Worm (Caenorhabditis elegans) whole organism, L2 larva: ENCODE measurements around the gene F55C12.19.
A peak's percentile ranks its signal among the peaks of the same experiment; 100 is the strongest.

Experiments
- R02D3.7 ChIP-seq: fragments of 150-350 bp; optimal IDR thresholded peaks from 2 replicates; lab custom pipeline; 2014; ENCODE audit warnings: missing biosample characterization, missing genetic modification characterization
- Y55F3AM.14 ChIP-seq: fragments of 200-800 bp; sonication (Bioruptor generic); optimal IDR thresholded peaks from 2 replicates; lab custom pipeline; 2018; ENCODE audit warnings: mild to moderate bottlenecking, missing genetic modification characterization, missing compliant biosample characterization
- alr-1 ChIP-seq: fragments of 150-350 bp; optimal IDR thresholded peaks from 2 replicates; lab custom pipeline; 2014; ENCODE audit warnings: missing biosample characterization, missing genetic modification characterization
- aly-2 ChIP-seq: fragments of 150-350 bp; optimal IDR thresholded peaks from 2 replicates; lab custom pipeline; 2014; ENCODE audit warnings: missing biosample characterization, missing genetic modification characterization
- blmp-1 ChIP-seq: sonication (generic microtip); optimal IDR thresholded peaks from 2 replicates; lab custom pipeline; 2017; ENCODE audit warnings: missing genetic modification characterization, mild to moderate bottlenecking, missing compliant biosample characterization, antibody characterized with exemption, moderate library complexity; ENCODE audit not compliant: insufficient read depth
- ceh-16 ChIP-seq: fragments of 150-350 bp; optimal IDR thresholded peaks from 2 replicates; lab custom pipeline; 2014; ENCODE audit warnings: missing biosample characterization, missing genetic modification characterization
- ceh-82 ChIP-seq: fragments of 150-350 bp; optimal IDR thresholded peaks from 2 replicates; lab custom pipeline; 2014; ENCODE audit warnings: missing biosample characterization, missing genetic modification characterization
- crh-2 ChIP-seq: sonication (generic microtip); optimal IDR thresholded peaks from 2 replicates; lab custom pipeline; 2017; ENCODE audit warnings: missing biosample characterization, missing genetic modification characterization
- dmd-4 ChIP-seq: sonication (generic microtip); optimal IDR thresholded peaks from 2 replicates; lab custom pipeline; 2017; ENCODE audit warnings: missing biosample characterization, missing genetic modification characterization
- egl-27 ChIP-seq: sonication (generic microtip); optimal IDR thresholded peaks from 3 replicates; lab custom pipeline; 2017; ENCODE audit warnings: missing biosample characterization, missing genetic modification reagents, missing genetic modification characterization
- elt-1 ChIP-seq: fragments of 150-350 bp; optimal IDR thresholded peaks from 2 replicates; lab custom pipeline; 2014; ENCODE audit warnings: missing biosample characterization, missing genetic modification characterization
- fos-1 ChIP-seq: fragments of 150-350 bp; optimal IDR thresholded peaks from 2 replicates; lab custom pipeline; 2014; ENCODE audit warnings: missing biosample characterization, missing genetic modification characterization
- gmeb-1 ChIP-seq: fragments of 150-350 bp; optimal IDR thresholded peaks from 2 replicates; lab custom pipeline; 2014; ENCODE audit warnings: missing biosample characterization, missing genetic modification characterization
- lin-11 ChIP-seq: fragments of 150-350 bp; sonication (generic microtip); optimal IDR thresholded peaks from 2 replicates; lab custom pipeline; 2014; ENCODE audit warnings: missing biosample characterization, missing genetic modification characterization, inconsistent platforms, mixed read lengths
- lin-13 ChIP-seq: fragments of 150-350 bp; optimal IDR thresholded peaks from 2 replicates; lab custom pipeline; 2014; ENCODE audit warnings: missing biosample characterization, missing genetic modification reagents, missing genetic modification characterization
- lin-39 ChIP-seq: fragments of 150-350 bp; optimal IDR thresholded peaks from 2 replicates; lab custom pipeline; 2014; ENCODE audit warnings: missing biosample characterization, missing genetic modification reagents, missing genetic modification characterization
- lsy-2 ChIP-seq, 2 experiments: fragments of 150-350 bp in 1 of 2; sonication (generic microtip) in 1 of 2; optimal IDR thresholded peaks; 2 replicates each; lab custom pipeline; 2014 to 2017; ENCODE audit warnings: missing biosample characterization in 2 of 2, missing genetic modification characterization in 2 of 2
- mbf-1 ChIP-seq: sonication (generic microtip); optimal IDR thresholded peaks from 2 replicates; lab custom pipeline; 2017; ENCODE audit warnings: missing biosample characterization, missing genetic modification characterization
- mdl-1 ChIP-seq, 2 experiments: fragments of 150-350 bp in 1 of 2; sonication (generic microtip) in 1 of 2; optimal IDR thresholded peaks; 2 replicates each; lab custom pipeline; 2017; ENCODE audit warnings: missing biosample characterization in 2 of 2, missing genetic modification characterization in 2 of 2
- nhr-10 ChIP-seq: sonication (generic microtip); optimal IDR thresholded peaks from 2 replicates; lab custom pipeline; 2017; ENCODE audit warnings: missing biosample characterization, missing genetic modification characterization
- nhr-12 ChIP-seq: fragments of 150-350 bp; optimal IDR thresholded peaks from 2 replicates; lab custom pipeline; 2014; ENCODE audit warnings: missing biosample characterization, missing genetic modification characterization
- nhr-129 ChIP-seq: fragments of 150-350 bp; optimal IDR thresholded peaks from 2 replicates; lab custom pipeline; 2014; ENCODE audit warnings: missing biosample characterization, missing genetic modification characterization
- nhr-21 ChIP-seq: fragments of 150-350 bp; optimal IDR thresholded peaks from 2 replicates; lab custom pipeline; 2014; ENCODE audit warnings: missing biosample characterization, missing genetic modification characterization
- nhr-23 ChIP-seq: fragments of 150-350 bp; optimal IDR thresholded peaks from 2 replicates; lab custom pipeline; 2014; ENCODE audit warnings: missing biosample characterization, missing genetic modification reagents, missing genetic modification characterization
- nhr-25 ChIP-seq: fragments of 150-350 bp; sonication (generic microtip); optimal IDR thresholded peaks from 3 replicates; lab custom pipeline; 2014; ENCODE audit warnings: missing biosample characterization, missing genetic modification characterization
- nhr-77 ChIP-seq: fragments of 150-350 bp; optimal IDR thresholded peaks from 2 replicates; lab custom pipeline; 2014; ENCODE audit warnings: missing biosample characterization, missing genetic modification characterization
- peb-1 ChIP-seq: fragments of 150-350 bp; optimal IDR thresholded peaks from 2 replicates; lab custom pipeline; 2014; ENCODE audit warnings: missing biosample characterization, missing genetic modification characterization
- sem-4 ChIP-seq: fragments of 150-350 bp; optimal IDR thresholded peaks from 2 replicates; lab custom pipeline; 2014; ENCODE audit warnings: missing biosample characterization, missing genetic modification reagents, missing genetic modification characterization
- skn-1 ChIP-seq: sonication (generic microtip); optimal IDR thresholded peaks from 2 replicates; lab custom pipeline; 2017; ENCODE audit warnings: missing biosample characterization, missing genetic modification characterization
- sma-3 ChIP-seq: sonication (generic microtip); optimal IDR thresholded peaks from 2 replicates; lab custom pipeline; 2016; ENCODE audit warnings: missing genetic modification reagents, missing genetic modification characterization, missing compliant biosample characterization
- sma-9 ChIP-seq, 2 experiments: fragments of 150-350 bp in 1 of 2; sonication (generic microtip) in 1 of 2; optimal IDR thresholded peaks; 2 replicates each; lab custom pipeline; 2014 to 2016; ENCODE audit warnings: missing genetic modification characterization in 2 of 2, mild to moderate bottlenecking in 1 of 2, missing biosample characterization in 1 of 2, missing compliant biosample characterization in 1 of 2, missing genetic modification reagents in 1 of 2, moderate library complexity in 1 of 2
- unc-39 ChIP-seq: fragments of 150-350 bp; optimal IDR thresholded peaks from 2 replicates; lab custom pipeline; 2014; ENCODE audit warnings: missing biosample characterization, missing genetic modification characterization
- unc-55 ChIP-seq: fragments of 150-350 bp; sonication (generic microtip); optimal IDR thresholded peaks from 3 replicates; lab custom pipeline; 2014; ENCODE audit warnings: missing biosample characterization, missing genetic modification reagents, missing genetic modification characterization
- unc-62 ChIP-seq: fragments of 150-350 bp; optimal IDR thresholded peaks from 2 replicates; lab custom pipeline; 2014; ENCODE audit warnings: missing biosample characterization, missing genetic modification reagents, missing genetic modification characterization
- zag-1 ChIP-seq: fragments of 150-350 bp; optimal IDR thresholded peaks from 2 replicates; lab custom pipeline; 2014; ENCODE audit warnings: missing biosample characterization, missing genetic modification characterization
- ztf-1 ChIP-seq: fragments of 200-800 bp; sonication (Bioruptor generic); conservative IDR thresholded peaks from 2 replicates; pipeline ENCODE4 v1.3.6; 2022; ENCODE audit warnings: missing genetic modification characterization, missing compliant biosample characterization

Gene F55C12.19

DNA sequence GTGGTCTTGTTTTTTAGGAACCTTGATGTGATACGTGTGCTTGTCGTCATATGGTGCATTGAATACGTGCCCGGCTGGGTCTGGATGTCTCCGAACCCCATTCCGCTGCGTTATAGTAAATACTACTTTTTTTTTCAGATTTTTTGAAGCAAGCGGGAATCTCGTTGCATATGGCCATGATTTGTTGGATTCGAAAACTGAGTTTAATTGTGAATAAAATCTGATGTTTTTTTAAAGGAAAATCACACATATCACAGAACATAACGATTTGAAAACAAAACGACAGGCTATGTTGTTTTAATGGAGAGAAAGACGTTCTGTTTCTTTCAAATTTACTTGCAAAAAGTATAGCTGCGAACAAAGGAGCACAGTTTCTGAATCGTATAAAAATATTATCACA is 20.5 kb upstream of the F55C12.19 start, which contains the start of the genes ZK1248.17 and H41C03.3:
Gene ZK1248.17, minus strand, starts transcription at position 101 of the 400 bp plus-strand sequence.
Gene H41C03.3, plus strand, starts transcription at position 337 of the 400 bp plus-strand sequence.
- TF ChIP-seq R02D3.7: no peak
- no peak for TF ChIP-seq egl-27 (tag; lab: Kevin White, UChicago)
- TF ChIP-seq mdl-1 (tag; optimal IDR thresholded peaks at IDR 0.05; lab: Kevin White, UChicago): no peak
- TF ChIP-seq sem-4: no peak
- TF ChIP-seq zag-1: no peak
- no peak for TF ChIP-seq nhr-25
- no peak for TF ChIP-seq ceh-16 (tag; lab: Kevin White, UChicago)
- TF ChIP-seq fos-1 (tag; lab: Kevin White, UChicago): no peak
- no peak for TF ChIP-seq sma-9 (GFP tag; optimal IDR thresholded peaks at IDR 0.05; lab: Kevin White, UChicago)
- TF ChIP-seq sma-9 (tag; optimal IDR thresholded peaks at IDR 0.05; lab: Kevin White, UChicago): no peak
- no peak for TF ChIP-seq ztf-1
- TF ChIP-seq, all 48 proteins: peak for 0

ce11 chrII:5846181-5846580 is 19.8 kb upstream of the F55C12.19 start:
- no peak for TF ChIP-seq nhr-23
- TF ChIP-seq nhr-77 (tag; lab: Kevin White, UChicago): no peak
- no peak for TF ChIP-seq lin-11 (tag; lab: Kevin White, UChicago)
- TF ChIP-seq unc-55 (GFP tag; lab: Kevin White, UChicago): no peak
- peak; percentile 25 for TF ChIP-seq fos-1 (tag; lab: Kevin White, UChicago)
- no peak for TF ChIP-seq aly-2 (tag; lab: Kevin White, UChicago)

DNA sequence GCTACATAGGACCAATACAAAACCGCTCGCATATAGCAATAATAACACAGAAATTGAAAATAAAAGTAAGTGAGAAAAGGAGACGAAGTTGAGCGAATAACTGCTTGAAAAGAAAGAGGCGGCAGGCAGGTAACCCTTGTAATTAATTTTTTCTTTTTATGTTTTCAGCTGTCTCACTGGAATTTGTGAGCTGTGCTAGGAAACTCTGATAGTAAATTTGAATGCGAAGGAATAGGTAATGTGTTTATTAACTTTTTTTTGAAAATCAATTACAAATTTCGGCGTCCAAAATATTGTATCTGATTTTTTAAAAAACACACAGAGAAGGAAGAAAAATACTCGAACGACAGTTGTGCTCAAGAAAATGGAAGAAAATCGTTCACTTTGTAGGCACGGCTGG is 13.9 kb upstream of the F55C12.19 start, which contains the start of gene H41C03.2:
Gene H41C03.2, minus strand, starts transcription at position 101 of the 400 bp plus-strand sequence.
- TF ChIP-seq ceh-82 (no peak), lin-13 (GFP tag; lab: Kevin White, UChicago) (no peak), alr-1 (tag; lab: Kevin White, UChicago) (no peak), unc-39 (tag; lab: Kevin White, UChicago) (no peak), dmd-4 (tag; lab: Kevin White, UChicago) (no peak), elt-1 (tag; lab: Kevin White, UChicago) (no peak), lin-39 (tag; lab: Kevin White, UChicago) (no peak), skn-1 (no peak), nhr-129 (tag; lab: Kevin White, UChicago) (no peak), crh-2 (tag; lab: Kevin White, UChicago) (no peak), peb-1 (tag; lab: Kevin White, UChicago) (no peak), egl-27 (tag; lab: Kevin White, UChicago) (no peak), blmp-1 (no peak), aly-2 (tag; lab: Kevin White, UChicago) (no peak), nhr-23 (no peak), sma-3 (GFP tag; lab: Kevin White, UChicago) (no peak), lin-11 (tag; lab: Kevin White, UChicago) (no peak), R02D3.7 (no peak)

DNA sequence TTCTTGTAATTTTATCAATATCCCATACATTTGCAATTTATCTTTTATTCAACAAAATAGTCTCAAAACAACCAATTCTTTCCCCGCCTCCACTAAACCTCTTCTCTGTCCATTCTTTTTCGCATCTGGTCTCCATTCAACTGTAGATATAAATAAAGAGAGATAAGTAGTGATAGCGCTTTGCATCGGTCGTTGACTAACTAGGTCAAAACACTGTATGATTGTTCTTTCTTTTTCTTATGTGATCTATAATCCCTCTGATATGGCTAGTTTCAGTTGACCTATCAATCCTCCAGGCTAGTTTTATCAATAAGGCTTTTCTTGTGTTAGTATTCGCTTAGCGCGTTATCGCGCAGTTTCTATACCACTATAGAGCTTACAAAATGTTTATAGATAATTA is 12.7 kb upstream of the F55C12.19 start:
- TF ChIP-seq nhr-21 (tag; lab: Kevin White, UChicago): peak; percentile 60
- no peak for TF ChIP-seq zag-1
- TF ChIP-seq sem-4: no peak
- no peak for TF ChIP-seq crh-2 (tag; lab: Kevin White, UChicago)
- peak; percentile 16 for TF ChIP-seq sma-3 (GFP tag; lab: Kevin White, UChicago)
- TF ChIP-seq nhr-129 (tag; lab: Kevin White, UChicago): no peak
- TF ChIP-seq lsy-2 (tag; optimal IDR thresholded peaks at IDR 0.05; lab: Kevin White, UChicago): no peak
- peak; percentile 28 for TF ChIP-seq blmp-1
- TF ChIP-seq gmeb-1 (tag; lab: Kevin White, UChicago): no peak
- TF ChIP-seq lin-11 (tag; lab: Kevin White, UChicago): no peak
- TF ChIP-seq unc-39 (tag; lab: Kevin White, UChicago): no peak
- TF ChIP-seq egl-27 (tag; lab: Kevin White, UChicago): peak; percentile 30
- no peak for TF ChIP-seq nhr-10 (tag; lab: Kevin White, UChicago)
- no peak for TF ChIP-seq ztf-1
- no peak for TF ChIP-seq mdl-1 (tag; optimal IDR thresholded peaks at IDR 0.05; lab: Kevin White, UChicago)
- TF ChIP-seq unc-62: no peak
- TF ChIP-seq sma-9 (GFP tag; optimal IDR thresholded peaks at IDR 0.05; lab: Kevin White, UChicago): peak; percentile 18
- no peak for TF ChIP-seq sma-9 (tag; optimal IDR thresholded peaks at IDR 0.05; lab: Kevin White, UChicago)
- no peak for TF ChIP-seq mbf-1
- TF ChIP-seq nhr-12 (tag; lab: Kevin White, UChicago): no peak
- TF ChIP-seq Y55F3AM.14 (GFP tag; lab: Kevin White, UChicago): no peak
- no peak for TF ChIP-seq R02D3.7
- TF ChIP-seq, all 48 proteins: peak for 5
